Worm (Caenorhabditis elegans) whole organism, L1 larva: ENCODE measurements around the gene Y43F8B.3.
A peak's percentile ranks its signal among the peaks of the same experiment; 100 is the strongest.

Experiments used
- C04F5.9 ChIP-seq: sonication (generic microtip); optimal IDR thresholded peaks from 2 replicates; lab custom pipeline; 2016; ENCODE audit warnings: missing genetic modification characterization, missing compliant biosample characterization
- C34B4.2 ChIP-seq: sonication (generic microtip); optimal IDR thresholded peaks from 2 replicates; lab custom pipeline; 2017; ENCODE audit warnings: mild to moderate bottlenecking, missing genetic modification characterization, missing compliant biosample characterization
- aha-1 ChIP-seq: fragments of 150-350 bp; optimal IDR thresholded peaks from 2 replicates; lab custom pipeline; 2014; ENCODE audit warnings: missing biosample characterization, missing genetic modification characterization
- aly-2 ChIP-seq: fragments of 150-350 bp; optimal IDR thresholded peaks from 2 replicates; lab custom pipeline; 2014; ENCODE audit warnings: missing biosample characterization, missing genetic modification characterization
- blmp-1 ChIP-seq: fragments of 150-350 bp; optimal IDR thresholded peaks from 2 replicates; lab custom pipeline; 2014; ENCODE audit warnings: missing biosample characterization, missing genetic modification characterization
- ceh-63 ChIP-seq: fragments of 200-800 bp; sonication (Bioruptor generic); optimal IDR thresholded peaks from 2 replicates; lab custom pipeline; 2018; ENCODE audit warnings: mild to moderate bottlenecking, missing genetic modification characterization, missing compliant biosample characterization
- ceh-88 ChIP-seq: fragments of 200-800 bp; sonication (Bioruptor generic); IDR thresholded peaks from 2 replicates; pipeline ENCODE4 v1.3.6; 2022; ENCODE audit warnings: missing genetic modification characterization, missing compliant biosample characterization
- ces-1 ChIP-seq: fragments of 150-350 bp; optimal IDR thresholded peaks from 2 replicates; lab custom pipeline; 2014; ENCODE audit warnings: missing biosample characterization, missing genetic modification reagents, missing genetic modification characterization
- efl-1 ChIP-seq, 4 experiments: fragments of 150-350 bp; optimal IDR thresholded peaks in 3 of 4; peaks in 1 of 4; 1 replicate in 1 of 4; 2 replicates in 3 of 4; lab custom pipeline; 2014; ENCODE audit warnings: missing biosample characterization in 2 of 4, missing genetic modification characterization in 2 of 4, missing genetic modification reagents in 2 of 4
- efl-3 ChIP-seq: fragments of 200-800 bp; sonication (Bioruptor generic); optimal IDR thresholded peaks from 2 replicates; lab custom pipeline; 2018; ENCODE audit warnings: mild to moderate bottlenecking, missing genetic modification characterization, missing compliant biosample characterization
- egl-13 ChIP-seq: sonication (generic microtip); optimal IDR thresholded peaks from 2 replicates; lab custom pipeline; 2016; ENCODE audit warnings: missing genotype, missing genetic modification reagents, missing genetic modification characterization, missing compliant biosample characterization
- egl-27 ChIP-seq, 2 experiments: fragments of 150-350 bp in 1 of 2; sonication (generic microtip); optimal IDR thresholded peaks; 3 replicates each; lab custom pipeline; 2017 to 2018; ENCODE audit warnings: missing biosample characterization in 2 of 2, missing genetic modification characterization in 2 of 2, missing genetic modification reagents in 2 of 2
- elt-3 ChIP-seq, 6 experiments: fragments of 150-350 bp in 1 of 6; sonication (generic microtip); optimal IDR thresholded peaks; 2 replicates each; lab custom pipeline; 2017 to 2018; ENCODE audit warnings: missing biosample characterization in 6 of 6, missing genetic modification characterization in 6 of 6, inconsistent platforms in 1 of 6
- fkh-4 ChIP-seq: sonication (generic microtip); optimal IDR thresholded peaks from 2 replicates; lab custom pipeline; 2016; ENCODE audit warnings: missing compliant biosample characterization, missing genetic modification characterization, borderline replicate concordance
- fkh-8 ChIP-seq: sonication (generic microtip); optimal IDR thresholded peaks from 2 replicates; lab custom pipeline; 2016; ENCODE audit warnings: mild to moderate bottlenecking, missing genetic modification characterization, missing compliant biosample characterization
- isw-1 ChIP-seq: fragments of 200-800 bp; sonication (Bioruptor generic); IDR thresholded peaks from 2 replicates; pipeline ENCODE4 v1.3.6; 2022; ENCODE audit warnings: missing genetic modification characterization, missing compliant biosample characterization
- jun-1 ChIP-seq: fragments of 150-350 bp; optimal IDR thresholded peaks from 2 replicates; lab custom pipeline; 2014; ENCODE audit warnings: missing biosample characterization, missing genetic modification reagents, missing genetic modification characterization
- lin-15B ChIP-seq: fragments of 150-350 bp; sonication (generic microtip); optimal IDR thresholded peaks from 3 replicates; lab custom pipeline; 2014; ENCODE audit warnings: missing biosample characterization, missing genetic modification characterization
- lin-35 ChIP-seq, 2 experiments: fragments of 150-350 bp; optimal IDR thresholded peaks; 2 replicates each; lab custom pipeline; 2014; ENCODE audit warnings: missing biosample characterization in 2 of 2, missing genetic modification characterization in 2 of 2, missing genetic modification reagents in 2 of 2
- mab-9 ChIP-seq: fragments of 200-800 bp; sonication (Bioruptor generic); IDR thresholded peaks from 2 replicates; pipeline ENCODE4 v1.3.6; 2022; ENCODE audit warnings: missing genetic modification reagents, missing genetic modification characterization, missing compliant biosample characterization
- nhr-11 ChIP-seq: fragments of 150-350 bp; optimal IDR thresholded peaks from 2 replicates; lab custom pipeline; 2014; ENCODE audit warnings: missing biosample characterization, missing genetic modification characterization
- nhr-20 ChIP-seq: sonication (generic microtip); optimal IDR thresholded peaks from 2 replicates; lab custom pipeline; 2016; ENCODE audit warnings: mild to moderate bottlenecking, missing genetic modification characterization, missing compliant biosample characterization
- nhr-71 ChIP-seq: sonication (generic microtip); optimal IDR thresholded peaks from 2 replicates; lab custom pipeline; 2016; ENCODE audit warnings: mild to moderate bottlenecking, missing genetic modification characterization, moderate library complexity, missing compliant biosample characterization
- nhr-77 ChIP-seq: fragments of 150-350 bp; optimal IDR thresholded peaks from 2 replicates; lab custom pipeline; 2014; ENCODE audit warnings: missing biosample characterization, missing genetic modification characterization
- nhr-85 ChIP-seq: sonication (generic microtip); peaks from one replicate; lab custom pipeline; 2016; ENCODE audit warnings: missing genetic modification characterization, inconsistent platforms, missing compliant biosample characterization
- pag-3 ChIP-seq: sonication (generic microtip); optimal IDR thresholded peaks from 2 replicates; lab custom pipeline; 2017; ENCODE audit warnings: missing genetic modification characterization, mild to moderate bottlenecking, missing compliant biosample characterization, antibody characterized with exemption, borderline replicate concordance; ENCODE audit not compliant: insufficient read depth
- rnt-1 ChIP-seq: sonication (generic microtip); optimal IDR thresholded peaks from 2 replicates; lab custom pipeline; 2016; ENCODE audit warnings: mild to moderate bottlenecking, missing genetic modification characterization, moderate library complexity, missing compliant biosample characterization
- skn-1 ChIP-seq: fragments of 150-350 bp; optimal IDR thresholded peaks from 2 replicates; lab custom pipeline; 2014; ENCODE audit warnings: missing biosample characterization, missing genetic modification characterization
- snpc-4 ChIP-seq: fragments of 150-350 bp; optimal IDR thresholded peaks from 2 replicates; lab custom pipeline; 2014; ENCODE audit warnings: missing biosample characterization, missing genetic modification characterization
- sox-4 ChIP-seq: sonication (generic microtip); optimal IDR thresholded peaks from 2 replicates; lab custom pipeline; 2016; ENCODE audit warnings: missing genetic modification characterization, missing compliant biosample characterization
- sptf-1 ChIP-seq: fragments of 150-350 bp; optimal IDR thresholded peaks from 2 replicates; lab custom pipeline; 2014; ENCODE audit warnings: missing biosample characterization, missing genetic modification characterization
- swsn-7 ChIP-seq: sonication (generic microtip); optimal IDR thresholded peaks from 2 replicates; lab custom pipeline; 2016; ENCODE audit warnings: missing genetic modification characterization, missing compliant biosample characterization
- tbx-2 ChIP-seq: sonication (generic microtip); optimal IDR thresholded peaks from 2 replicates; lab custom pipeline; 2016; ENCODE audit warnings: missing genetic modification characterization, missing compliant biosample characterization
- unc-130 ChIP-seq: fragments of 150-350 bp; optimal IDR thresholded peaks from 2 replicates; lab custom pipeline; 2017; ENCODE audit warnings: missing biosample characterization, missing genetic modification characterization, inconsistent platforms
- unc-30 ChIP-seq: sonication (generic microtip); optimal IDR thresholded peaks from 2 replicates; lab custom pipeline; 2017; ENCODE audit warnings: missing biosample characterization, missing genetic modification characterization
- xbp-1 ChIP-seq: sonication (generic microtip); optimal IDR thresholded peaks from 2 replicates; lab custom pipeline; 2016; ENCODE audit warnings: missing genetic modification characterization, missing compliant biosample characterization
- zag-1 ChIP-seq: fragments of 150-350 bp; optimal IDR thresholded peaks from 2 replicates; lab custom pipeline; 2014; ENCODE audit warnings: missing biosample characterization, missing genetic modification characterization

The Y43F8B.3 gene

DNA sequence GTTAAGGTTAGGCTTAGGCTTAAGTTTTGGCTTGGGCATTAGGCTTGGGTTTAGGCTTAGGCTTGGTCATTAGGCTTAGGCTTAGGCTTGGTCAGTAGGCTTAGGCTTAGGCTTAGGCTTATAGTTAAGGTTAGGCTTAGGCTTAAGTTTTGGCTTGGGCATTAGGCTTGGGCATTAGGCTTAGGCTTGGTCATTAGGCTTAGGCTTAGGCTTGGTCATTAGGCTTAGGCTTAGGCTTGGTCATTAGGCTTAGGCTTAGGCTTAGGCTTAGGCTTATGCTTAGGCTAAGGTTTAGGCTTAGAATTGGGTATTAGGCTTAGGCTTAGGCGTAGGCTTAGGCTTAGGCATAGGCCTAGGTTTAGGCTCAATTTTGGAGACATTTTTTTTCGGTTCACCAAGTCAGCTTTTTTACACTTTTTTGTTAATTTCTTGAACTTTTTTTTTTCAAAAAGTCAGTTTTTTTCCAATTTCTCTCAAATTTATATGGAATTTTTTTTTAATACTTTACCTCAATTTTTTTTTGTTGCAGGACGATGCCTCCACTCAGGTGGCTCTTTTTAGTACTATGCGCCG, at the start of gene Y43F8B.3:
Y43F8B.3 (plus strand) TSS at position 523 of the 573 bp plus-strand sequence.
- TF ChIP-seq nhr-20 (no peak), xbp-1 (tag; lab: Kevin White, UChicago) (no peak), blmp-1 (tag; lab: Kevin White, UChicago) (no peak), fkh-8 (tag; lab: Kevin White, UChicago) (no peak), unc-30 (tag; lab: Kevin White, UChicago) (no peak), mab-9 (GFP tag; lab: Robert Waterston, UW) (no peak), nhr-85 (tag; lab: Kevin White, UChicago) (no peak), sptf-1 (tag; lab: Kevin White, UChicago) (no peak), aly-2 (tag; lab: Kevin White, UChicago) (no peak)

DNA sequence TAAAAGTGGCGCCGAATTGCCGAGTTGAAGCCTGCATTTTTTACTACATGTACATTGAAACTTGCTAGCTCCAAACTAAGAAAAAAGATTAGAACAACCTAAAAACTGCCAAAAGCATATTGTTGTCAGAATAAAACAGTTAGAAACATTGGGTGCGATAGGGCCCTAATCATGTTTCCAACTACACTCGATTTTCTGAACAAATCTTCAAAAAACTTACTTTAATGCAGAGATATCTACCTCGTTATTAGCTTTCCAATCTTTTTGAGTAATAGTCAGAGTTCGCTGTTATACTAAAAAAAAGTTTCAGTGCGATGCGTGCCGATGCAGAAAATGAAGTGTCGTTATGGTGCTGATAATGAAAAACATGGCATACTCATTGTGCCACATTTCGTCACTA, 47.3 kb upstream of the Y43F8B.3 start, which contains the start of the genes Y43F8B.13 and Y43F8B.14:
Y43F8B.13 (plus strand) TSS at position 301 of the 400 bp plus-strand sequence.
Y43F8B.14 (minus strand) TSS at position 322 of the 400 bp plus-strand sequence.
- TF ChIP-seq lin-35 (GFP tag; optimal IDR thresholded peaks at IDR 0.05; lab: Kevin White, UChicago) (no peak), ceh-63 (no peak), skn-1 (no peak), rnt-1 (tag; lab: Kevin White, UChicago) (no peak), elt-3 (tag; optimal IDR thresholded peaks at IDR 0.05; lab: Kevin White, UChicago) (no peak), C04F5.9 (tag; lab: Kevin White, UChicago) (no peak), sptf-1 (tag; lab: Kevin White, UChicago) (no peak), tbx-2 (tag; lab: Kevin White, UChicago) (no peak), lin-15B (no peak), xbp-1 (tag; lab: Kevin White, UChicago) (no peak), aly-2 (tag; lab: Kevin White, UChicago) (no peak), zag-1 (tag; lab: Kevin White, UChicago) (no peak), jun-1 (no peak), nhr-20 (no peak), sox-4 (no peak), ces-1 (GFP tag; lab: Kevin White, UChicago) (no peak), nhr-77 (tag; lab: Kevin White, UChicago) (no peak), isw-1 (no peak), aha-1 (no peak), nhr-11 (tag; lab: Kevin White, UChicago) (no peak)

DNA sequence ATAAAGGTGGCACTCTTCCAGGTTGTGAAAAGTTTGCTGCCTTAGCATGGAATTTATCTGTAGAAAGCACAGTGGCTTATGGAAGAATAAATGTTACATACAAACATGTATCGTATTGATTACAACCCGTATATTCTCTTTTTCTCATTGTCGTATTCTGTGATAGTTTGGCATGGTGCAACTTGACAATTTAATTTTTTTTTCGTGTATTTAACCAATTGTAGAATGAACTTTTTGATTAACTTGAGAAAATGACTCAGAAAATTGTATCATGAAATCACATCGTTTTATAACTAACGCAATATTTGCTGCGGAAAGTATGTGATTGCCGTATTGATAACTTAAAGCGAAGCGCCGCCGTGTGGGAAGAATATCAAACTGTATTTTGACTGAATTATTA, 45.8 kb upstream of the Y43F8B.3 start, which contains the start of gene Y43F8B.24:
Y43F8B.24 (plus strand) TSS at position 301 of the 400 bp plus-strand sequence.
- no peak for TF ChIP-seq nhr-71 (tag; lab: Kevin White, UChicago)
- no peak for TF ChIP-seq efl-1 (optimal IDR thresholded peaks at IDR 0.05; lab: Kevin White, UChicago)
- peak in 1 of 2 experiments; percentile 52 for TF ChIP-seq efl-1 (GFP tag; optimal IDR thresholded peaks at IDR 0.05 in 1 of 2; lab: Kevin White, UChicago)

DNA sequence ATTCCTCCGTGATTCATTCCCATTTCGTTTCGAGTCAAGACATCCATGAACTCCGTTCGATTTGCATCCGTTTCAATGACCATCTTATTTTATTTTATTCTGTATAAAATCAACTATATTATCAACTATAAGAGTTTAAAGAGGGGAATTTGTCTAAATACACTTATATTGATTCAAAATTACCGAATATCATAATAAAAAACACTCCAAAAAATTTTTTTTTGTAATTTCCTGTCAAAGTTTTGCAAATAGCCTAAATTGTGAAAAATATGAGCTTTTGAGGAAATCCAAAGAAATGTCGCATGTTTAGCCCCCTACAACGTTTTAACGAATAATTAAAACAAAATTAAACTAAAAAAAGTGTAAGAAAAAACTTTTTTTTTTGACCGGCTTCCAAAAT, 40.9 kb upstream of the Y43F8B.3 start, which contains the start of gene Y43F8B.15:
Y43F8B.15 (minus strand) TSS at position 101 of the 400 bp plus-strand sequence.
- TF ChIP-seq xbp-1 (tag; lab: Kevin White, UChicago) (no peak), isw-1 (no peak), pag-3 (tag; lab: Kevin White, UChicago) (no peak), rnt-1 (tag; lab: Kevin White, UChicago) (no peak), snpc-4 (tag; lab: Kevin White, UChicago) (no peak), nhr-85 (tag; lab: Kevin White, UChicago) (no peak), mab-9 (GFP tag; lab: Robert Waterston, UW) (no peak), egl-27 (tag; optimal IDR thresholded peaks at IDR 0.05; lab: Kevin White, UChicago) (no peak), unc-130 (tag; lab: Kevin White, UChicago) (no peak)
- TF ChIP-seq, all 84 proteins: peak for 0

DNA sequence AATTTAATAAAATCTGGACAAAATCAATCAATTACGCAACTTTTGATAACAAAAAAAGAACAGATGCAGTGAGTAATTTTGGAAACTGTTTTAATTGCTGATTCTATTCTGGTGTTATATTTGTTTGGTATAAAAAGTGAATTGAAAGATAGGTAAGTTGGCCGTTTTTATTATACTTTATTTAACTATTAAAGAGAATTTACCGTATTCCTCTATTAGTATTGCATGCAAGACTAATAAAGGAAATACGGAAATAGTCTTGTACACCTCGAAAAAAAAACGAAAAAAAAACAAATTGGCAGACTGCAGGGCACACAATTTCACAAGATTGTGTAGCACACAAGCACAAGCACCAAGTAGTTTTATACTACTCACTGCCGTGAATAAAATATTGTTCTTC, 40.3 kb upstream of the Y43F8B.3 start, which contains the start of gene Y43F8B.25:
Y43F8B.25 (plus strand) TSS at position 301 of the 400 bp plus-strand sequence.
- TF ChIP-seq efl-3 (GFP tag; lab: Kevin White, UChicago) (no peak), ceh-63 (no peak), fkh-4 (tag; lab: Kevin White, UChicago) (no peak), C34B4.2 (tag; lab: Kevin White, UChicago) (no peak), swsn-7 (tag; lab: Kevin White, UChicago) (no peak), fkh-8 (tag; lab: Kevin White, UChicago) (no peak), skn-1 (no peak), ceh-88 (GFP tag; lab: Robert Waterston, UW) (no peak), egl-13 (no peak), aha-1 (no peak), sox-4 (no peak)
